Worm (Caenorhabditis elegans): ENCODE results near the gene Y65A5A.1.
A peak's percentile ranks its signal among the peaks of the same experiment; 100 is the strongest.

DNA sequence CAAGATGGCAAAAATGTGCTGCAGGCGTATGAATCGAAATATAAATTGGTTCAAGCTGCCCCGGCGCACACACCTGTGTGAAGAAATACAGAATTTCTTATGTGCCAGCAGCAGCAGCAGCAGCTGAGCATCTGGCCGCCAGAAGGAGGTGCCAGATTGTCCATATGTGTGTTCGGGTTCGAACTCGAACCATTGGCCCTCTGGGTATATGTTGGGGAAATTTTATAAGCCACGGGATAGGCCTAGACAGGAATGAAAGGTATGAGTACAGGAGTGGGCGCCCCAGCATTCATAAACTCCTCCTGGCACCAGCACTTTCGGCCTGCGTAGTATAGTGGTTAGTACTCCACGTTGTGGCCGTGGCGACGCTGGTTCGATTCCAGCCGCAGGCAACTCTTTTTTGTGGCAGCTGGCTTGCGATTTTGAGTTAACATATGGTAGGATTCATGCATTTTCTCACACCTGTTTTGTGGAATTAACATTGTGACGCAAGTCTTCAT is 11.4 kb downstream of the Y65A5A.1 start:
- TF ChIP-seq ama-1 (optimal IDR thresholded peaks at IDR 0.05): no peak
- no peak for TF ChIP-seq F13C5.2 (tag; optimal IDR thresholded peaks at IDR 0.05)
- no peak for TF ChIP-seq sea-1 (GFP tag; conservative IDR thresholded peaks at IDR 0.05)
- TF ChIP-seq scrt-1 (GFP tag; IDR thresholded peaks at IDR 0.05): peak; percentile 75
